Worm (Caenorhabditis elegans): ENCODE results near the gene F23H12.5.

ce11 chrV:12401383-12401782 lies 42.9 kb downstream of the F23H12.5 start, which contains the start of gene K01D12.7:
- no peak for TF ChIP-seq unc-39 (tag; optimal IDR thresholded peaks at IDR 0.05)
- TF ChIP-seq nhr-28 (tag; optimal IDR thresholded peaks at IDR 0.05): no peak
- no peak for TF ChIP-seq pha-4 (tag; optimal IDR thresholded peaks at IDR 0.05)
- TF ChIP-seq nhr-237 (tag; optimal IDR thresholded peaks at IDR 0.05): no peak
- no peak for TF ChIP-seq elt-3 (tag; optimal IDR thresholded peaks at IDR 0.05)

All from whole organism, mixed stage, embryonic.